Worm (Caenorhabditis elegans): ENCODE results near the gene npr-38.

Gene npr-38

DNA sequence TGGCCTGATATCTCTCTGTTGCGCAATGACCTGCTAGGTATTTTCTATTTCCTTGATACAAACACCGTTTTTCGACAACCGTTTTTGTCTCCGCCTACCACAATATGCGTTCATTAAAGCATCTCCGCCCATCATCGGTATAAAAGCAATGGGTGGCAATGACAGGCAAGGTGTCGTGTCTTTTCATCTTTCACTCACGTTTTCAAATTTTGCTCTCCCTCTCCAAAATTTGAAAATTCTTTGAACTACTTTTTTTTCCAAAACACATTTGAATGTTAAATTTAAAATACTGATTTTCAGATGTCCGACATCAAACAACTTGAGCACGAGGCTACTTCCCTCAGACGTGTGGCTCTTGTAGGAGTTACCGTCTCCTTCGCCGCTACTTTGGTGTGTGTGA lies 17.4 kb downstream of the npr-38 start, which contains the start of gene col-169:
TSS of gene col-169 (plus strand) at position 301 of the 400 bp plus-strand sequence.
- TF ChIP-seq swsn-7 (tag; optimal IDR thresholded peaks at IDR 0.05) (no peak), nhr-237 (tag; optimal IDR thresholded peaks at IDR 0.05) (no peak), ceh-8 (GFP tag; optimal IDR thresholded peaks at IDR 0.05) (no peak), skn-1 (tag; optimal IDR thresholded peaks at IDR 0.05) (no peak), sox-4 (tag; optimal IDR thresholded peaks at IDR 0.05) (no peak), pqm-1 (tag; optimal IDR thresholded peaks at IDR 0.05) (no peak), nhr-20 (tag; optimal IDR thresholded peaks at IDR 0.05) (no peak), F16B12.6 (tag; optimal IDR thresholded peaks at IDR 0.05) (no peak), dsc-1 (tag; optimal IDR thresholded peaks at IDR 0.05) (no peak), vab-15 (tag; optimal IDR thresholded peaks at IDR 0.05) (no peak), C34B4.2 (tag; optimal IDR thresholded peaks at IDR 0.05) (no peak), ceh-88 (GFP tag; IDR thresholded peaks at IDR 0.05) (no peak), elt-2 (tag; optimal IDR thresholded peaks at IDR 0.05) (no peak), lir-3 (tag; optimal IDR thresholded peaks at IDR 0.05; ENCODE audit: poor library complexity) (no peak), blmp-1 (tag; optimal IDR thresholded peaks at IDR 0.05) (no peak), rnt-1 (tag; optimal IDR thresholded peaks at IDR 0.05) (no peak)

DNA sequence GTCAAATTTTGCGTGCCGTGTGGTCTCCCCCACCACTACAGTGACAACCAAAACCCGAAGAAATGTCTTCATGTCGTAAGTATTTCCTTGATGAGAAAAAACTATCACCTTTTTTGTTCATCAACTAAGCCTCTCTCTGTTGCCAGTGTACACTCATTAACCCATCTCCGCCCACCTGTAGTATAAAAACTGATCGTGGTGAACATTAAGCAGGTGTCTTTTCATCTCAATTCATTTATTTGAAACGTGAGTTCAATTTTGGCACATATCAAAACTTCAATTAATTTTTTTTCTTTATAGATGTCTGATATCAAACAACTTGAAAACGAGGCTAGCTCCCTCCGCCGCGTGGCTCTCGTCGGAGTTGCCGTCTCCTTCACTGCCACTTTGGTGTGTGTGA lies 19.9 kb downstream of the npr-38 start, which contains the start of gene col-170:
TSS of gene col-170 (plus strand) at position 301 of the 400 bp plus-strand sequence.
- TF ChIP-seq unc-30 (tag; optimal IDR thresholded peaks at IDR 0.05): no peak
- TF ChIP-seq nhr-90 (tag; optimal IDR thresholded peaks at IDR 0.05; ENCODE audit: poor library complexity): no peak
- TF ChIP-seq lin-14 (GFP tag; optimal IDR thresholded peaks at IDR 0.05): no peak
- TF ChIP-seq nhr-11 (tag; optimal IDR thresholded peaks at IDR 0.05): no peak
- no peak for TF ChIP-seq unc-86 (tag; optimal IDR thresholded peaks at IDR 0.05)
- no peak for TF ChIP-seq zag-1 (tag; optimal IDR thresholded peaks at IDR 0.05)
- TF ChIP-seq elt-3 (tag; optimal IDR thresholded peaks at IDR 0.05): no peak
- no peak for TF ChIP-seq egl-13 (tag; optimal IDR thresholded peaks at IDR 0.05)
- no peak for TF ChIP-seq vab-15 (tag; optimal IDR thresholded peaks at IDR 0.05)
- no peak for TF ChIP-seq lin-35 (GFP tag; optimal IDR thresholded peaks at IDR 0.05)
- TF ChIP-seq ets-5 (GFP tag; IDR thresholded peaks at IDR 0.05): no peak

DNA sequence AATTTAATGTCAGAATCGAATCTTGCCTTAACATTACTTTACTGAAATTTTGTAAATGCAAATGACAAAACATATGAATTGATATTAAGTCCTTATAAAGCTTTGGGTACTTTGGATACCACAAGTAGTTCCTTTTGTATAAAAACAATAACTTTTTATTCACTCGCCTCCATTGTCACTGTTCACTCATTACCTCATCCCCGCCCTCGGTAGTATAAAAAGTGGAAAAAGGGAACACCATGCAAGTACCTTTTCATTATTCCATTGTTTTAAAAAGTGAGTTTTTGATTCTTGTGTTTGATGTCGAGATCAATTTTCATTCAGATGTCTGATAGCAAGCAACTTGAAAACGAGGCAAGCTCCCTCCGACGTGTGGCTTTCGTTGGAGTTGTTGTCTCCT lies 22.5 kb downstream of the npr-38 start, which contains the start of gene col-171:
TSS of gene col-171 (plus strand) at position 301 of the 400 bp plus-strand sequence.
- TF ChIP-seq nhr-77 (tag; optimal IDR thresholded peaks at IDR 0.05) (no peak), hlh-4 (tag; optimal IDR thresholded peaks at IDR 0.05) (no peak), lin-39 (tag; optimal IDR thresholded peaks at IDR 0.05) (no peak), efl-1 (optimal IDR thresholded peaks at IDR 0.05) (no peak), efl-1 (GFP tag; optimal IDR thresholded peaks at IDR 0.05 in 1 of 2) (peak in 1 of 2 experiments; percentile 22)

DNA sequence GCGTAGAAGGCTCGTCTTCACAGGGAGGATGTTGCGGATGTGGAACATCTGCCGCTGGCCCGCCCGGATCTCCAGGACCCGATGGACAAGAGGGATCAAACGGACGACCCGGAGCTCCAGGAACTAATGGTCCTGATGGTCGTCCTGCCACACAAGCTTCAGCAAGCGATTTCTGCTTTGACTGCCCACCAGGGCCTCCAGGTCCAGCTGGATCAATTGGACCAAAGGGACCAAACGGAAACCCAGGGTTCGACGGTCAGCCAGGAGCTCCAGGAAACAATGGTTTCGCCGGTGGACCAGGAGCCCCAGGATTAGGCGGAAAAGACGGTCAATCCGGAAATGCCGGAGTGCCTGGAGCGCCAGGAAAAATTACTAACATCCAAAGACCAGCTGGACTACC lies 23.1 kb downstream of the npr-38 start:
- no peak for TF ChIP-seq nhr-237 (tag; optimal IDR thresholded peaks at IDR 0.05)
- no peak for TF ChIP-seq irx-1 (tag; optimal IDR thresholded peaks at IDR 0.05)
- TF ChIP-seq C04F5.9 (tag; optimal IDR thresholded peaks at IDR 0.05): no peak
- TF ChIP-seq ceh-88 (GFP tag; IDR thresholded peaks at IDR 0.05): no peak
- TF ChIP-seq swsn-7 (tag; optimal IDR thresholded peaks at IDR 0.05): no peak
- TF ChIP-seq elt-3 (tag; optimal IDR thresholded peaks at IDR 0.05): no peak
- TF ChIP-seq pqm-1 (tag; optimal IDR thresholded peaks at IDR 0.05): no peak
- TF ChIP-seq nhr-28 (tag; optimal IDR thresholded peaks at IDR 0.05): no peak

DNA sequence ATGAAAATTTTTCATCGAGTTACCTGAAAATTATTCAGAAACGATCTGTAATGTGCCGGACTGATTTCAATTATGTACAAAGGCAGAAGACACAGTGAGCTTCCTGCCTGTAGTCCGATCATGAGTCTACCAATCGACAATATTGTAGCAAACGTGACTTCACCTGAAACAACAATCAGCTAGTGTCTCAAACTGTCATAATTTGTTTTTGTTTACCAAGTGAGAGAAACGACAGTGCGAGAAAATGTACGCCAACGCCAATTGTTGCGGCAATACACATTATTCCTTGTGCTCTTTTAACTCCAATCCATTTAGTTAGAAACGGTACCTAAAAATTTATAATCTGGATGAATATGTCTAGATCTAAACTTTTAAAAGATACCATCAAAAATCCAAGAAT lies 25.8 kb downstream of the npr-38 start:
- TF ChIP-seq ceh-8 (GFP tag; optimal IDR thresholded peaks at IDR 0.05): no peak
- no peak for TF ChIP-seq ceh-88 (GFP tag; IDR thresholded peaks at IDR 0.05)

DNA sequence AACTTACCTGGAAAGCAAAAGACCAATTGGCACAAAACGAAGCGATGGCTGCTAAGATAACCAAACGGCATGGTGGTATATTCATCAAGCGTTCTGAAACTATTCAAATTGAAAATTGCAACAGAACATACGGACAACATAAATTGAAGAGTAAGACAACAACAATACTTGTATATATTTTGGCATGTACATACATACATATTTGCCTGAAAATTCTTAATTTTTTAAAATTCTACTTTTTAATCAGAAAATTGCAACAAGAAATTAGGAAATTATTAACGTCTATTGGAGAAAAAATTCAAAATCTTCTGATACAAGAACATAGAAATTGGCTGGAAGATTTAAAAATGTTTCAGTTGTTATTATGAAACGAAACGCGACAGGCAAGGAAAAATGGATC lies 26.5 kb downstream of the npr-38 start, which contains the start of gene C03B1.13:
TSS of gene C03B1.13 (minus strand) at position 101 of the 400 bp plus-strand sequence.
- TF ChIP-seq hlh-17 (GFP tag; optimal IDR thresholded peaks at IDR 0.05; ENCODE audit: borderline replicate concordance) (no peak), aly-2 (tag; optimal IDR thresholded peaks at IDR 0.05) (no peak), skn-1 (tag; optimal IDR thresholded peaks at IDR 0.05) (no peak), nhr-237 (tag; optimal IDR thresholded peaks at IDR 0.05) (no peak), hlh-4 (tag; optimal IDR thresholded peaks at IDR 0.05) (no peak), unc-98 (GFP tag; IDR thresholded peaks at IDR 0.05) (no peak), unc-30 (tag; optimal IDR thresholded peaks at IDR 0.05) (no peak), egl-13 (tag; optimal IDR thresholded peaks at IDR 0.05) (no peak), nhr-11 (tag; optimal IDR thresholded peaks at IDR 0.05) (no peak), lsy-2 (tag; optimal IDR thresholded peaks at IDR 0.05) (no peak), ceh-90 (tag; optimal IDR thresholded peaks at IDR 0.05) (no peak), nhr-20 (tag; optimal IDR thresholded peaks at IDR 0.05) (no peak), ceh-88 (GFP tag; IDR thresholded peaks at IDR 0.05) (no peak), efl-3 (GFP tag; optimal IDR thresholded peaks at IDR 0.05) (no peak)
